Worm (Caenorhabditis elegans) whole organism, L4 larva: ENCODE data around the gene srh-19.

Source experiments
- ZK546.5 ChIP-seq, 2 experiments: sonication (generic microtip); optimal IDR thresholded peaks; 2 replicates each; lab custom pipeline; 2017; ENCODE audit warnings: missing biosample characterization in 2 of 2, missing genetic modification characterization in 2 of 2
- ama-1 ChIP-seq: fragments of 150-350 bp; optimal IDR thresholded peaks from 2 replicates; lab custom pipeline; 2014; ENCODE audit warnings: inconsistent platforms, mixed read lengths

DNA sequence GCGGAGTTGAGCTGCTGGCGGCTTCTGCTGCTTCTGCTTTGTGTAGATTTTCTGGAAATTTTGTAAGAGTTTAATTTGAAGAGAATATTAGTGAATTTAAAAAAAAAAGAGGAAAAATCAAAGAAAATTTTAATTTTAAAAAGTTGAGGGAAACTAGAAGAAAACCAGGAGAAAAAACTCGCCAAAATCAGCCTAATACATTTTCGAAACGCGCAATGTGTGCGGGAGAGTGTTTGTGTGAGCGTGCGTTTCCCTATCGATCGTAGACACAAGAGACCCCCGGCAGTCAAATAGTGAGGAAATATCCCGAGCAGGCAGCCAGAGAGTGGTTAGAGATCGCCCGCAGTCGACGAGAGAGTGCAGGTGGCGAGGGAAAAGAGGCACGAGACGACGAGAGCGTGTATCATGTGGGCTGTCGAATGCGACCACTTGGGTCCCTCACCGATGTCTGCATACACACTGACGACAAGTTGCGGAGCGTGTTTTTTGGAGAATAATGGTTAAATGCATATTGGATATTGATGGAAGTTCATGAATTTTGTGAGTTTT is 33.7 kb downstream of the srh-19 start, which contains the start of gene zfp-3:
- TF ChIP-seq ama-1 (lab: Kevin White, UChicago): peak; percentile 7
- TF ChIP-seq ZK546.5 (tag; optimal IDR thresholded peaks at IDR 0.05; lab: Kevin White, UChicago): peak in 1 of 2 experiments; percentile 59
